Worm (Caenorhabditis elegans) whole organism, L2 larva: ENCODE measurements around the gene M28.9.

Experiments used
- ama-1 ChIP-seq: fragments of 150-350 bp; optimal IDR thresholded peaks from 2 replicates; lab custom pipeline; 2018; ENCODE audit warnings: inconsistent platforms
- egl-27 ChIP-seq: sonication (generic microtip); optimal IDR thresholded peaks from 3 replicates; lab custom pipeline; 2017; ENCODE audit warnings: missing biosample characterization, missing genetic modification reagents, missing genetic modification characterization
- nhr-11 ChIP-seq: fragments of 150-350 bp; optimal IDR thresholded peaks from 2 replicates; lab custom pipeline; 2014; ENCODE audit warnings: missing biosample characterization, missing genetic modification characterization
- nhr-77 ChIP-seq: fragments of 150-350 bp; optimal IDR thresholded peaks from 2 replicates; lab custom pipeline; 2014; ENCODE audit warnings: missing biosample characterization, missing genetic modification characterization
- snpc-4 ChIP-seq: fragments of 150-350 bp; optimal IDR thresholded peaks from 2 replicates; lab custom pipeline; 2014; ENCODE audit warnings: missing biosample characterization, missing genetic modification characterization
- unc-39 ChIP-seq: fragments of 150-350 bp; optimal IDR thresholded peaks from 2 replicates; lab custom pipeline; 2014; ENCODE audit warnings: missing biosample characterization, missing genetic modification characterization
- zag-1 ChIP-seq: fragments of 150-350 bp; optimal IDR thresholded peaks from 2 replicates; lab custom pipeline; 2014; ENCODE audit warnings: missing biosample characterization, missing genetic modification characterization

DNA sequence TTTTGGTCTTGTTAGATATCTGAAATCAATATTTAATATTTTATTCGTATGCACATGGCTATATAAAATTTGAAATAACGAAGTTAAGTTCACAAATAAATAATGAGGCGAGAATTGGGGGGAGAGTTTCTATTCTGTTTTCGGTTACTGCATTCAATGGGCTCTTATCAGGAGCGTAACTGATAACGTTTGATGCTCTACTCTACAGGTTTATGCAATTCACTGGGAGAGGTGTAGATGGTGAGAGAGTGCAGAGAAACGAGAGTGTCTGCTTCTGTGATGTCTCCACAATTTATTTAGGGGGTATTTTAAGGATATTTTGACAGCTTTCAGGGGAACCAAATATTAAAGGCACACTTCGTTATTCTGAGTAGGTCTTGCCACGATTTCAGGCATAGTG, 44.5 kb upstream of the M28.9 start, which contains the start of gene C14A4.6:
- TF ChIP-seq nhr-11 (tag; lab: Kevin White, UChicago): no peak
- TF ChIP-seq nhr-77 (tag; lab: Kevin White, UChicago): no peak
- TF ChIP-seq zag-1 (tag; lab: Kevin White, UChicago): no peak
- TF ChIP-seq egl-27 (tag; lab: Kevin White, UChicago): no peak
- no peak for TF ChIP-seq ama-1 (lab: Kevin White, UChicago)
- no peak for TF ChIP-seq snpc-4 (tag; lab: Kevin White, UChicago)
- no peak for TF ChIP-seq unc-39
